Fruit fly (Drosophila melanogaster) ovary, adult (tissue): Measurements from ENCODE around the gene fon.

ENCODE experiments used
- CG17801 ChIP-seq: fragments of 200-800 bp; optimal IDR thresholded peaks from 2 replicates; lab custom pipeline; 2019; ENCODE audit warnings: missing biosample characterization, mild to moderate bottlenecking, missing genetic modification characterization, moderate library complexity; ENCODE audit not compliant: partially characterized antibody

fon gene

dm6 chr2L:19389749-19390148 is 3.7 kb upstream of the fon start, which contains the start of gene CG17549:
Gene CG17549, minus strand, starts transcription at chr2L:19390075.
- TF ChIP-seq CG17801 (GFP tag; lab: Kevin White, UChicago) = no peak

- no peak for TF ChIP-seq CG17801 (GFP tag; lab: Kevin White, UChicago)
Observed at dm6 chr2L:19388966-19389365, 3.0 kb upstream of the fon start.

dm6 chr2L:19382353-19382752 is 3.7 kb downstream of the fon start:
- TF ChIP-seq CG17801 (GFP tag; lab: Kevin White, UChicago) = no peak

dm6 chr2L:19380630-19381029 is 5.4 kb downstream of the fon start, which contains the start of gene CG17350:
Gene CG17350, plus strand, starts transcription at chr2L:19380930.
- TF ChIP-seq CG17801 (GFP tag; lab: Kevin White, UChicago) = no peak

dm6 chr2L:19378620-19379019 is 7.4 kb downstream of the fon start:
- TF ChIP-seq CG17801 (GFP tag; lab: Kevin White, UChicago) = no peak

- TF ChIP-seq CG17801 (GFP tag; lab: Kevin White, UChicago) = no peak
Observed at dm6 chr2L:19377129-19378083, 8.6 kb downstream of the fon start.

- TF ChIP-seq CG17801 (GFP tag; lab: Kevin White, UChicago) = no peak
Observed at dm6 chr2L:19376145-19376544, 9.9 kb downstream of the fon start.

dm6 chr2L:19373809-19374208 is 12.2 kb downstream of the fon start:
- no peak for TF ChIP-seq CG17801 (GFP tag; lab: Kevin White, UChicago)

- no peak for TF ChIP-seq CG17801 (GFP tag; lab: Kevin White, UChicago)
Observed at dm6 chr2L:19370046-19370445, 16.0 kb downstream of the fon start, which contains the start of gene CG17349. Gene CG17349, plus strand, starts transcription at chr2L:19370445.

dm6 chr2L:19366730-19367129 is 19.3 kb downstream of the fon start:
- no peak for TF ChIP-seq CG17801 (GFP tag; lab: Kevin White, UChicago)

dm6 chr2L:19366301-19366700 is 19.7 kb downstream of the fon start:
- no peak for TF ChIP-seq CG17801 (GFP tag; lab: Kevin White, UChicago)

- no peak for TF ChIP-seq CG17801 (GFP tag; lab: Kevin White, UChicago)
Observed at dm6 chr2L:19364622-19365021, 21.4 kb downstream of the fon start.

dm6 chr2L:19364075-19364474 is 21.9 kb downstream of the fon start, which contains the start of gene CG13086:
Gene CG13086, plus strand, starts transcription at chr2L:19364375.
- TF ChIP-seq CG17801 (GFP tag; lab: Kevin White, UChicago) = no peak

dm6 chr2L:19363530-19363929 is 22.5 kb downstream of the fon start:
- no peak for TF ChIP-seq CG17801 (GFP tag; lab: Kevin White, UChicago)

dm6 chr2L:19362734-19363363 is 23.2 kb downstream of the fon start, which contains the start of gene dnt:
Gene dnt, minus strand, starts transcription at chr2L:19363227.
- no peak for TF ChIP-seq CG17801 (GFP tag; lab: Kevin White, UChicago)
